Fruit fly (Drosophila melanogaster) whole organism, adult: ENCODE data around the gene wry.

Experiments used
- CG33017 ChIP-seq: fragments of 200-800 bp; sonication (Bioruptor generic); optimal IDR thresholded peaks from 2 replicates; lab custom pipeline; 2018; ENCODE audit warnings: missing biosample characterization, mild to moderate bottlenecking, missing genetic modification characterization, moderate library complexity
- CG5204 ChIP-seq: fragments of 200-800 bp; sonication (Bioruptor generic); optimal IDR thresholded peaks from 2 replicates; lab custom pipeline; 2016; ENCODE audit warnings: missing biosample characterization, missing genetic modification characterization
- CG7045 ChIP-seq: fragments of 200-800 bp; sonication (Bioruptor generic); optimal IDR thresholded peaks from 2 replicates; lab custom pipeline; 2017; ENCODE audit warnings: missing biosample characterization, mild to moderate bottlenecking, missing genetic modification characterization
- Mnt ChIP-seq: fragments of 200-800 bp; sonication (Bioruptor generic); optimal IDR thresholded peaks from 2 replicates; lab custom pipeline; 2016; ENCODE audit warnings: missing biosample characterization, mild to moderate bottlenecking, missing genetic modification characterization
- bab1 ChIP-seq: fragments of 200-800 bp; sonication (Bioruptor generic); optimal IDR thresholded peaks from 3 replicates; lab custom pipeline; 2019; ENCODE audit warnings: missing biosample characterization, mild to moderate bottlenecking, missing genetic modification characterization, moderate library complexity
- cic ChIP-seq: fragments of 200-800 bp; sonication (Bioruptor generic); optimal IDR thresholded peaks from 2 replicates; lab custom pipeline; 2017; ENCODE audit warnings: missing biosample characterization, mild to moderate bottlenecking, missing genetic modification characterization, moderate library complexity
- cnc ChIP-seq, 2 experiments: fragments of >200 bp; optimal IDR thresholded peaks; 2 replicates each; lab custom pipeline; 2017
- kay ChIP-seq: fragments of 200-800 bp; sonication (Bioruptor generic); peaks from one replicate; lab custom pipeline; 2016; ENCODE audit warnings: missing biosample characterization, missing genetic modification characterization, borderline replicate concordance
- ovo ChIP-seq: fragments of 200-800 bp; sonication (Bioruptor generic); optimal IDR thresholded peaks from 2 replicates; lab custom pipeline; 2016; ENCODE audit warnings: missing biosample characterization, missing genetic modification characterization
- tj ChIP-seq: fragments of 200-800 bp; sonication (Bioruptor generic); optimal IDR thresholded peaks from 3 replicates; lab custom pipeline; 2017; ENCODE audit warnings: missing biosample characterization, mild to moderate bottlenecking, missing genetic modification characterization, moderate library complexity
- toe ChIP-seq: fragments of 200-800 bp; sonication (Bioruptor generic); optimal IDR thresholded peaks from 2 replicates; lab custom pipeline; 2016; ENCODE audit warnings: missing biosample characterization, missing genetic modification characterization

- TF ChIP-seq tj (GFP tag; lab: Kevin White, UChicago) (no peak), ovo (GFP tag; lab: Kevin White, UChicago) (no peak), cnc (optimal IDR thresholded peaks at IDR 0.05; lab: Kevin White, UChicago) (no peak), kay (no peak), CG33017 (tag; lab: Kevin White, UChicago) (no peak), CG5204 (GFP tag; lab: Kevin White, UChicago) (no peak), CG7045 (no peak), Mnt (GFP tag; lab: Kevin White, UChicago) (no peak), bab1 (no peak), toe (GFP tag; lab: Kevin White, UChicago) (no peak), cic (GFP tag; lab: Kevin White, UChicago) (no peak)
Measured at dm6 chr2L:1887729-1888128, 51.4 kb downstream of the wry start.
